Worm (Caenorhabditis elegans): Measurements from ENCODE around the gene nhr-1.
A peak's percentile ranks its signal among the peaks of the same experiment; 100 is the strongest.

Gene nhr-1

ce11 chrX:17472917-17473316, 40.9 kb upstream of the nhr-1 start:
- no peak for TF ChIP-seq lin-39 (tag; optimal IDR thresholded peaks at IDR 0.05)
- no peak for TF ChIP-seq zag-1 (tag; optimal IDR thresholded peaks at IDR 0.05)
- no peak for TF ChIP-seq nhr-12 (tag; optimal IDR thresholded peaks at IDR 0.05)
- no peak for TF ChIP-seq egl-27 (tag; optimal IDR thresholded peaks at IDR 0.05)
- TF ChIP-seq sea-2 (GFP tag; optimal IDR thresholded peaks at IDR 0.05) = no peak
- no peak for TF ChIP-seq hmg-11 (tag; optimal IDR thresholded peaks at IDR 0.05)
- TF ChIP-seq nhr-43 (tag; optimal IDR thresholded peaks at IDR 0.05; ENCODE audit: poor library complexity, severe bottlenecking) = no peak
- no peak for TF ChIP-seq fkh-10 (GFP tag; optimal IDR thresholded peaks at IDR 0.05)
- peak; percentile 74 for TF ChIP-seq pqm-1 (tag; optimal IDR thresholded peaks at IDR 0.05)
- TF ChIP-seq elt-2 (tag; optimal IDR thresholded peaks at IDR 0.05) = peak; percentile 79
- TF ChIP-seq snpc-4 (tag; optimal IDR thresholded peaks at IDR 0.05) = no peak

- TF ChIP-seq elt-2 (tag; optimal IDR thresholded peaks at IDR 0.05) (peak; percentile 53), lin-39 (tag; optimal IDR thresholded peaks at IDR 0.05) (peak; percentile 2), elt-1 (tag; optimal IDR thresholded peaks at IDR 0.05) (peak; percentile 9), nhr-25 (tag; optimal IDR thresholded peaks at IDR 0.05) (peak; percentile 10), R02D3.7 (tag; optimal IDR thresholded peaks at IDR 0.05) (no peak), pha-4 (tag; optimal IDR thresholded peaks at IDR 0.05) (peak; percentile 23)
Observed at ce11 chrX:17474521-17475170, 39.2 kb upstream of the nhr-1 start, which contains the start of gene tps-1. Gene tps-1 (minus strand): TSS chrX:17474534.

- TF ChIP-seq ceh-9 (tag; optimal IDR thresholded peaks at IDR 0.05) (no peak), pqm-1 (tag; optimal IDR thresholded peaks at IDR 0.05) (peak; percentile 60), elt-2 (tag; optimal IDR thresholded peaks at IDR 0.05) (peak; percentile 86), fos-1 (tag; optimal IDR thresholded peaks at IDR 0.05) (no peak), pha-4 (tag; optimal IDR thresholded peaks at IDR 0.05) (peak; percentile 21)
Observed at ce11 chrX:17475974-17476373, 37.9 kb upstream of the nhr-1 start.

- TF ChIP-seq sea-2 (GFP tag; optimal IDR thresholded peaks at IDR 0.05) = no peak
- no peak for TF ChIP-seq nhr-237 (tag; optimal IDR thresholded peaks at IDR 0.05)
- TF ChIP-seq elt-2 (tag; optimal IDR thresholded peaks at IDR 0.05) = peak; percentile 64
- peak; percentile 28 for TF ChIP-seq pqm-1 (tag; optimal IDR thresholded peaks at IDR 0.05)
- no peak for TF ChIP-seq nhr-28 (tag; optimal IDR thresholded peaks at IDR 0.05)
- TF ChIP-seq aly-2 (tag; optimal IDR thresholded peaks at IDR 0.05) = no peak
- no peak for TF ChIP-seq nhr-23 (tag; optimal IDR thresholded peaks at IDR 0.05)
- no peak for TF ChIP-seq zag-1 (tag; optimal IDR thresholded peaks at IDR 0.05)
- no peak for TF ChIP-seq skn-1 (tag; optimal IDR thresholded peaks at IDR 0.05)
- no peak for TF ChIP-seq ceh-16 (tag; optimal IDR thresholded peaks at IDR 0.05)
- TF ChIP-seq lin-15B (tag; optimal IDR thresholded peaks at IDR 0.05) = no peak
- no peak for TF ChIP-seq ztf-4 (tag; optimal IDR thresholded peaks at IDR 0.05)
- TF ChIP-seq eor-1 (tag; optimal IDR thresholded peaks at IDR 0.05) = no peak
- TF ChIP-seq elt-1 (tag; optimal IDR thresholded peaks at IDR 0.05) = no peak
Observed at ce11 chrX:17478677-17479076, 35.2 kb upstream of the nhr-1 start.

- peak in 1 of 3 experiments; percentile 51 for TF ChIP-seq elt-3 (tag; optimal IDR thresholded peaks at IDR 0.05)
- TF ChIP-seq hmg-11 (tag; optimal IDR thresholded peaks at IDR 0.05) = peak; percentile 93
- TF ChIP-seq zag-1 (tag; optimal IDR thresholded peaks at IDR 0.05) = peak; percentile 78
- peak; percentile 62 for TF ChIP-seq ztf-4 (tag; optimal IDR thresholded peaks at IDR 0.05)
- TF ChIP-seq elt-2 (tag; optimal IDR thresholded peaks at IDR 0.05) = peak; percentile 84
- TF ChIP-seq eor-1 (tag; optimal IDR thresholded peaks at IDR 0.05) = no peak
- TF ChIP-seq mdl-1 (tag; optimal IDR thresholded peaks at IDR 0.05) = peak; percentile 90
- peak; percentile 59 for TF ChIP-seq skn-1 (tag; optimal IDR thresholded peaks at IDR 0.05)
- peak; percentile 39 for TF ChIP-seq pqm-1 (tag; optimal IDR thresholded peaks at IDR 0.05)
- no peak for TF ChIP-seq ceh-82 (tag; optimal IDR thresholded peaks at IDR 0.05)
- peak; percentile 27 for TF ChIP-seq R02D3.7 (tag; optimal IDR thresholded peaks at IDR 0.05)
- peak; percentile 62 for TF ChIP-seq snpc-4 (tag; optimal IDR thresholded peaks at IDR 0.05)
- peak; percentile 89 for TF ChIP-seq unc-62 (GFP tag; optimal IDR thresholded peaks at IDR 0.05)
- TF ChIP-seq nhr-23 (tag; optimal IDR thresholded peaks at IDR 0.05) = peak; percentile 66
- peak; percentile 68 for TF ChIP-seq nhr-43 (tag; optimal IDR thresholded peaks at IDR 0.05; ENCODE audit: poor library complexity, severe bottlenecking)
- peak; percentile 83 for TF ChIP-seq lin-39 (tag; optimal IDR thresholded peaks at IDR 0.05)
- peak; percentile 87 for TF ChIP-seq jun-1 (tag; optimal IDR thresholded peaks at IDR 0.05)
- no peak for TF ChIP-seq fos-1 (tag; optimal IDR thresholded peaks at IDR 0.05)
- TF ChIP-seq mml-1 (tag; optimal IDR thresholded peaks at IDR 0.05) = no peak
- TF ChIP-seq ama-1 (optimal IDR thresholded peaks at IDR 0.05) = peak; percentile 77
- TF ChIP-seq nhr-28 (tag; optimal IDR thresholded peaks at IDR 0.05) = no peak
- peak; percentile 44 for TF ChIP-seq nhr-11 (tag; optimal IDR thresholded peaks at IDR 0.05)
- peak; percentile 85 for TF ChIP-seq tbx-2 (tag; optimal IDR thresholded peaks at IDR 0.05)
- TF ChIP-seq nfya-1 (tag; optimal IDR thresholded peaks at IDR 0.05; ENCODE audit: insufficient read depth) = peak; percentile 81
- peak; percentile 13 for TF ChIP-seq aly-2 (tag; optimal IDR thresholded peaks at IDR 0.05)
- TF ChIP-seq ZK546.5 (tag; optimal IDR thresholded peaks at IDR 0.05) = no peak
- TF ChIP-seq lsy-12 (tag; optimal IDR thresholded peaks at IDR 0.05) = peak; percentile 68
- peak; percentile 80 for TF ChIP-seq egl-5 (tag; optimal IDR thresholded peaks at IDR 0.05)
- TF ChIP-seq lin-15B (tag; optimal IDR thresholded peaks at IDR 0.05) = peak; percentile 19
Observed at ce11 chrX:17479694-17480574, 33.9 kb upstream of the nhr-1 start.
